Worm (Caenorhabditis elegans) whole organism, midembryonic: Measurements from ENCODE around the gene C50C3.1.

Source experiments
- flt-1 ChIP-seq: fragments of 200-800 bp; sonication (Bioruptor generic); IDR thresholded peaks from 2 replicates; pipeline ENCODE4 v1.3.6; 2022; ENCODE audit warnings: missing genetic modification characterization, missing compliant biosample characterization
- klf-2 ChIP-seq: fragments of 200-800 bp; sonication (Bioruptor generic); conservative IDR thresholded peaks from 2 replicates; pipeline ENCODE4 v1.3.6; 2022; ENCODE audit warnings: missing genetic modification reagents, missing genetic modification characterization, missing compliant biosample characterization
- ztf-23 ChIP-seq: fragments of 200-800 bp; sonication (Bioruptor generic); IDR thresholded peaks from 2 replicates; pipeline ENCODE4 v1.3.6; 2022; ENCODE audit warnings: missing genetic modification reagents, missing genetic modification characterization, missing compliant biosample characterization
- ztf-29 ChIP-seq: fragments of 200-800 bp; sonication (Bioruptor generic); IDR thresholded peaks from 2 replicates; pipeline ENCODE4 v1.3.6; 2022; ENCODE audit warnings: missing genetic modification reagents, missing genetic modification characterization, missing compliant biosample characterization

ce11 chrIII:8239325-8239724 is 47.5 kb downstream of the C50C3.1 start, which contains the start of gene tsp-1:
- no peak for TF ChIP-seq klf-2 (GFP tag; lab: Robert Waterston, UW)
- no peak for TF ChIP-seq ztf-23
- TF ChIP-seq flt-1 (GFP tag; lab: Robert Waterston, UW): no peak
- TF ChIP-seq ztf-29 (GFP tag; lab: Robert Waterston, UW): no peak
